Fruit fly (Drosophila melanogaster) whole organism, embryonic: ENCODE data around the gene Cul3.

Experiments used
- Abd-B ChIP-seq: fragments of 200-800 bp; sonication (Bioruptor generic); optimal IDR thresholded peaks from 2 replicates; lab custom pipeline; 2018; ENCODE audit warnings: missing biosample characterization, mild to moderate bottlenecking, missing genetic modification characterization, moderate library complexity
- Atf3 ChIP-seq: fragments of 200-800 bp; sonication (Bioruptor generic); optimal IDR thresholded peaks from 3 replicates; lab custom pipeline; 2016; ENCODE audit warnings: missing biosample characterization, missing genetic modification characterization
- CG11696 ChIP-seq: fragments of 200-800 bp; sonication (Bioruptor generic); IDR thresholded peaks from 2 replicates; pipeline ENCODE4 v1.3.6; 2022; ENCODE audit warnings: missing biosample characterization, missing genetic modification characterization
- CG14667 ChIP-seq: fragments of 200-800 bp; sonication (Bioruptor generic); IDR thresholded peaks from 2 replicates; pipeline ENCODE4 v1.3.6; 2022; ENCODE audit warnings: missing biosample characterization, missing genetic modification characterization
- CG15269 ChIP-seq: fragments of 200-800 bp; sonication (Bioruptor generic); optimal IDR thresholded peaks from 2 replicates; lab custom pipeline; 2018; ENCODE audit warnings: missing biosample characterization, mild to moderate bottlenecking, missing genetic modification characterization, moderate library complexity
- CG15514 ChIP-seq: fragments of 200-800 bp; sonication (Bioruptor generic); optimal IDR thresholded peaks from 3 replicates; lab custom pipeline; 2017; ENCODE audit warnings: missing biosample characterization, missing genetic modification characterization, mild to moderate bottlenecking, moderate library complexity, missing genetic modification reagents
- CG16813 ChIP-seq: fragments of 200-800 bp; sonication (Bioruptor generic); IDR thresholded peaks from 3 replicates; pipeline ENCODE4 v1.3.6; 2022; ENCODE audit warnings: missing biosample characterization, missing genetic modification characterization; ENCODE audit not compliant: partially characterized antibody
- CG17186 ChIP-seq: fragments of 200-800 bp; sonication (Bioruptor generic); optimal IDR thresholded peaks from 3 replicates; lab custom pipeline; 2017; ENCODE audit warnings: missing biosample characterization, missing genetic modification reagents, missing genetic modification characterization
- CG30020 ChIP-seq: fragments of 200-800 bp; optimal IDR thresholded peaks from 2 replicates; lab custom pipeline; 2019; ENCODE audit warnings: missing biosample characterization, mild to moderate bottlenecking, missing genetic modification characterization, moderate library complexity
- CG32532 ChIP-seq: fragments of 200-800 bp; sonication (Bioruptor generic); IDR thresholded peaks from 2 replicates; pipeline ENCODE4 v1.3.6; 2022; ENCODE audit warnings: missing biosample characterization, missing genetic modification characterization
- CG33213 ChIP-seq: fragments of 200-800 bp; sonication (Bioruptor generic); optimal IDR thresholded peaks from 3 replicates; lab custom pipeline; 2016; ENCODE audit warnings: missing biosample characterization, missing genetic modification characterization
- CG42726 ChIP-seq: fragments of 200-800 bp; sonication (Bioruptor generic); IDR thresholded peaks from 2 replicates; pipeline ENCODE4 v1.3.6; 2022; ENCODE audit warnings: missing biosample characterization, missing genetic modification characterization; ENCODE audit not compliant: partially characterized antibody
- CG6272 ChIP-seq: fragments of 200-800 bp; sonication (Bioruptor generic); IDR thresholded peaks from 2 replicates; pipeline ENCODE4 v1.3.6; 2022; ENCODE audit warnings: missing biosample characterization, missing genetic modification characterization
- CG6791 ChIP-seq: fragments of 200-800 bp; sonication (Bioruptor generic); IDR thresholded peaks from 3 replicates; pipeline ENCODE4 v1.3.6; 2022; ENCODE audit warnings: missing biosample characterization, missing genetic modification characterization; ENCODE audit not compliant: partially characterized antibody
- CG7556 ChIP-seq: fragments of 200-800 bp; sonication (Bioruptor generic); optimal IDR thresholded peaks from 2 replicates; lab custom pipeline; 2017; ENCODE audit warnings: missing biosample characterization, mild to moderate bottlenecking, missing genetic modification characterization
- CG7839 ChIP-seq: fragments of 200-800 bp; sonication (Bioruptor generic); optimal IDR thresholded peaks from 3 replicates; lab custom pipeline; 2018; ENCODE audit warnings: missing biosample characterization, mild to moderate bottlenecking, missing genetic modification characterization, moderate library complexity
- CG9215 ChIP-seq: fragments of 200-800 bp; sonication (Bioruptor generic); IDR thresholded peaks from 2 replicates; pipeline ENCODE4 v1.3.6; 2022; ENCODE audit warnings: missing biosample characterization, missing genetic modification characterization
- CG9932 ChIP-seq: fragments of 200-800 bp; sonication (Bioruptor generic); IDR thresholded peaks from 2 replicates; pipeline ENCODE4 v1.3.6; 2022; ENCODE audit warnings: missing biosample characterization, missing genetic modification characterization
- Dip2 ChIP-seq: fragments of 200-800 bp; sonication (Bioruptor generic); IDR thresholded peaks from 2 replicates; pipeline ENCODE4 v1.3.6; 2022; ENCODE audit warnings: missing biosample characterization, missing genetic modification characterization
- E2f2 ChIP-seq: fragments of 200-800 bp; sonication (Bioruptor generic); IDR thresholded peaks from 2 replicates; pipeline ENCODE4 v1.3.6; 2022; ENCODE audit warnings: missing biosample characterization, missing genetic modification characterization
- Ets97D ChIP-seq: fragments of 200-800 bp; sonication (Bioruptor generic); optimal IDR thresholded peaks from 3 replicates; lab custom pipeline; 2016; ENCODE audit warnings: missing biosample characterization, missing genetic modification characterization
- Fer3 ChIP-seq: fragments of 200-800 bp; sonication (Bioruptor generic); optimal IDR thresholded peaks from 2 replicates; lab custom pipeline; 2018; ENCODE audit warnings: missing biosample characterization, mild to moderate bottlenecking, missing genetic modification characterization, moderate library complexity
- Hmx ChIP-seq: fragments of 200-800 bp; sonication (Bioruptor generic); optimal IDR thresholded peaks from 2 replicates; lab custom pipeline; 2016; ENCODE audit warnings: missing biosample characterization, missing genetic modification characterization
- MTF-1 ChIP-seq: fragments of 200-800 bp; sonication (Bioruptor generic); optimal IDR thresholded peaks from 2 replicates; lab custom pipeline; 2018; ENCODE audit warnings: missing biosample characterization, mild to moderate bottlenecking, missing genetic modification characterization, borderline replicate concordance
- Meics ChIP-seq: fragments of 200-800 bp; sonication (Bioruptor generic); optimal IDR thresholded peaks from 2 replicates; lab custom pipeline; 2017; ENCODE audit warnings: missing biosample characterization, mild to moderate bottlenecking, missing genetic modification characterization
- Nf-YC ChIP-seq: fragments of 200-800 bp; optimal IDR thresholded peaks from 3 replicates; lab custom pipeline; 2019; ENCODE audit warnings: missing biosample characterization, mild to moderate bottlenecking, missing genetic modification characterization, moderate library complexity
- Optix ChIP-seq: fragments of 200-800 bp; sonication (Bioruptor generic); IDR thresholded peaks from 3 replicates; pipeline ENCODE4 v1.3.6; 2022; ENCODE audit warnings: missing biosample characterization, missing genetic modification characterization
- Pdp1 ChIP-seq, 2 experiments: fragments of 200-800 bp; sonication (Bioruptor generic); optimal IDR thresholded peaks; 3 replicates each; lab custom pipeline; 2016; ENCODE audit warnings: missing biosample characterization in 2 of 2, missing genetic modification characterization in 2 of 2, mild to moderate bottlenecking in 1 of 2, moderate library complexity in 1 of 2
- Poxn ChIP-seq: fragments of 200-800 bp; sonication (Bioruptor generic); IDR thresholded peaks from 2 replicates; pipeline ENCODE4 v1.3.6; 2022; ENCODE audit warnings: missing biosample characterization, missing genetic modification characterization
- Rx ChIP-seq: fragments of 200-800 bp; sonication (Bioruptor generic); IDR thresholded peaks from 2 replicates; pipeline ENCODE4 v1.3.6; 2022; ENCODE audit warnings: missing biosample characterization, missing genetic modification characterization
- Sin3A ChIP-seq: fragments of >200 bp; optimal IDR thresholded peaks from 2 replicates; lab custom pipeline; 2018
- Sox100B ChIP-seq: fragments of 200-800 bp; sonication (Bioruptor generic); optimal IDR thresholded peaks from 3 replicates; lab custom pipeline; 2018; ENCODE audit warnings: missing biosample characterization, mild to moderate bottlenecking, missing genetic modification characterization
- Ssrp ChIP-seq: fragments of 200-800 bp; sonication (Bioruptor generic); optimal IDR thresholded peaks from 2 replicates; lab custom pipeline; 2018; ENCODE audit warnings: missing biosample characterization, mild to moderate bottlenecking, missing genetic modification characterization, moderate library complexity
- bab2 ChIP-seq: fragments of 200-800 bp; sonication (Bioruptor generic); optimal IDR thresholded peaks from 2 replicates; lab custom pipeline; 2016; ENCODE audit warnings: missing biosample characterization, missing genetic modification characterization
- bowl ChIP-seq: fragments of 200-800 bp; sonication (Bioruptor generic); IDR thresholded peaks from 2 replicates; pipeline ENCODE4 v1.3.6; 2022; ENCODE audit warnings: missing biosample characterization, missing genetic modification characterization
- ci ChIP-seq: fragments of 200-800 bp; sonication (Bioruptor generic); IDR thresholded peaks from 3 replicates; pipeline ENCODE4 v1.3.6; 2022; ENCODE audit warnings: missing biosample characterization, missing genetic modification characterization
- dysf ChIP-seq: fragments of 200-800 bp; sonication (Bioruptor generic); IDR thresholded peaks from 3 replicates; pipeline ENCODE4 v1.3.6; 2022; ENCODE audit warnings: missing biosample characterization, missing genetic modification characterization
- gcm2 ChIP-seq: fragments of 200-800 bp; sonication (Bioruptor generic); optimal IDR thresholded peaks from 2 replicates; lab custom pipeline; 2016; ENCODE audit warnings: missing biosample characterization, missing genetic modification characterization
- mam ChIP-seq: fragments of 200-800 bp; sonication (Bioruptor generic); optimal IDR thresholded peaks from 3 replicates; lab custom pipeline; 2016; ENCODE audit warnings: missing biosample characterization, missing genetic modification characterization
- nmo ChIP-seq: fragments of 200-800 bp; sonication (Bioruptor generic); optimal IDR thresholded peaks from 2 replicates; lab custom pipeline; 2018; ENCODE audit warnings: missing biosample characterization, mild to moderate bottlenecking, missing genetic modification characterization, moderate library complexity
- pan ChIP-seq, 4 experiments: fragments of >200 bp in 3 of 4; fragments of 200-800 bp in 1 of 4; sonication (Bioruptor generic) in 1 of 4; optimal IDR thresholded peaks in 3 of 4; IDR thresholded peaks in 1 of 4; 2 replicates each; pipeline versions ENCODE4 v1.3.6 to Lab custom; 2017 to 2022; ENCODE audit warnings: missing biosample characterization in 2 of 4, missing genetic modification characterization in 2 of 4, mixed read lengths in 1 of 4
- pros ChIP-seq: fragments of 200-800 bp; sonication (Bioruptor generic); optimal IDR thresholded peaks from 3 replicates; lab custom pipeline; 2019; ENCODE audit warnings: missing biosample characterization, mild to moderate bottlenecking, missing genetic modification characterization, moderate library complexity
- tin ChIP-seq: fragments of 200-800 bp; sonication (Bioruptor generic); optimal IDR thresholded peaks from 3 replicates; lab custom pipeline; 2016; ENCODE audit warnings: missing biosample characterization, missing genetic modification characterization
- trem ChIP-seq: fragments of 200-800 bp; optimal IDR thresholded peaks from 3 replicates; lab custom pipeline; 2019; ENCODE audit warnings: missing biosample characterization, mild to moderate bottlenecking, missing genetic modification characterization, moderate library complexity
- unc-4 ChIP-seq: fragments of 200-800 bp; sonication (Bioruptor generic); IDR thresholded peaks from 2 replicates; pipeline ENCODE4 v1.3.6; 2022; ENCODE audit warnings: missing biosample characterization, missing genetic modification characterization; ENCODE audit not compliant: partially characterized antibody

Gene Cul3

DNA sequence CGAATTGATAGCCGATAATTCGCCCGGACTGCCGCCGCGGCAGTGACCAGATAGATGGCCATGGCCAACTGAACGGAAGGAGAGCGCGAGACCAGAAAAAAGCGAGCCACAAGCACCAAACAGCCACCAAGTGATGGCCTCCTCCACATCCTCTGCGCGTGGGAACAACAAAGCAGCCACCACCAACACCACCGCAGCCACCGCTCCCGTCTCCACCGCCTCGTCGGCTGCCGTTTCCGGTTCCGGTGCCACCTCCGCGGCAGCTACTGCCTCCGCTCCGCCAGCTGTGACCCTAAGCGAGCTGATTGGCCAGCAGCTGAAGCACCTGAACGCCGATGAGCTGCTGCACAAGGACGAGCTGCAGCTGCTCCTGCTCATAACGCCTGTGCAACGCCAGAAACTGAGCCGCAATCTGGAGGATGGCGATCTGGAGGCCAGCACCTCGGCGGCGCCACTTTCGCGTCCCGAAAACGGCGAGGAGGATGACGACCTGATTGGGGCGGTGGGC is 22.8 kb downstream of the Cul3 start (continued):
- peak; percentile 29 for TF ChIP-seq MTF-1 (GFP tag; lab: Kevin White, UChicago)
- 0 out of 2 replicates have a peak, but pooled peaks have one; percentile 1 for TF ChIP-seq CG6272
- TF ChIP-seq, all 482 proteins: peak for 19

DNA sequence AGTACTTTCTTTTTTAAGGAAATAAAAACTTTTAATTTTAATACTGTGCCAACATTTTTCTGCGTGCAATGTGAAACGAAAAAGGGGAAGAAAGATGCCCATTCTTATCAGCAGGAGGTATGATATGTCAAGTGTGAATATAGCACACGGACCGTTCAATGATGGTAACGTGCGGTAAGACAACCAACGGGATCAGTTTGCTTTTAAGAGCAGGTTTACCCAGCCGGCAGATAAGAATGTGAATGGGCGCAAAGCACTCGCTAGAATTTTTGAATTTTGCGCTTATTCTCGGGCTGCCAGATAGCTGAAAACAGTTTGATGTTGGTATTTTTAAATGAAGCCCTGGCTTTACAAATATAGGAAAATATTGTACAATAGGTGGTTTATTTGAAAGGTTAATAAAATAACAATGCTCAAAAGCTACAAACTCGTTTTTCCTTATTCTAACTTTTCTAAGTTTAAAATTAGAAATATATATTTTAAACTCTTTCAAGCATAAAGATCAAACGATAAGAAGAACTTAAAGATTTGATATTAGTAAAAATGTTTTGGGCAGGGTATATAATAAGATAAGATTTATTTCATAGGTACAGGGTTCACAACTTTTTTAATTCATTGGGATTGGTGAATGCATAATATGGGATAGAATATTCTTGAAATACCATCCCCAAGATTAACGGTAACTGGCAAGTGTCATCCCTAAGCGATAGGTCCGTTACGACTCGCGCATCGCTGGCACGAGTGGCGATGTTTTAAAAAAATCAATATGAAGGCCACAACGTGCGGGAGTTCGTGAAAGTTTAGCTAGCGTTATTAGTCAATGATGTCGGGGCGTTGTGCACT is 23.4 kb downstream of the Cul3 start, which contains the start of gene dao:
TSS of gene dao (plus strand) at position 717 of the 843 bp plus-strand sequence.
- peak; percentile 36; the same call in 1 of the 3 replicates for TF ChIP-seq dysf (GFP tag; lab: Robert Waterston, UW)
- no peak for TF ChIP-seq CG17186 (GFP tag; lab: Kevin White, UChicago)
- peak; percentile 17 for TF ChIP-seq Hmx (GFP tag; lab: Kevin White, UChicago)
- peak; percentile 59 for TF ChIP-seq Ets97D (GFP tag; lab: Kevin White, UChicago)
- TF ChIP-seq E2f2 (GFP tag; lab: Robert Waterston, UW) = peak; percentile 90
- 0 out of 2 replicates have a peak, but pooled peaks have one; percentile 29 for TF ChIP-seq Rx (GFP tag; lab: Robert Waterston, UW)
- TF ChIP-seq CG14667 (GFP tag; lab: Robert Waterston, UW) = peak; percentile 9; the same call in 1 of the 2 replicates
- no peak for TF ChIP-seq ci (GFP tag; lab: Robert Waterston, UW)
- no peak for TF ChIP-seq gcm2
- TF ChIP-seq tin (GFP tag; lab: Kevin White, UChicago) = peak; percentile 68
- peak; percentile 34 for TF ChIP-seq Meics (GFP tag; lab: Kevin White, UChicago)
- TF ChIP-seq CG16813 (GFP tag; lab: Robert Waterston, UW) = peak; percentile 77
- peak; percentile 43 for TF ChIP-seq CG15269 (tag; lab: Kevin White, UChicago)
- TF ChIP-seq CG30020 (tag; lab: Kevin White, UChicago) = peak; percentile 24
- peak; percentile 38 for TF ChIP-seq CG9215 (GFP tag; lab: Robert Waterston, UW)
- peak; percentile 44 for TF ChIP-seq bab2
- peak; percentile 45 for TF ChIP-seq Abd-B (GFP tag; lab: Kevin White, UChicago)
- TF ChIP-seq pros (GFP tag; lab: Kevin White, UChicago) = no peak
- TF ChIP-seq CG11696 (GFP tag; lab: Robert Waterston, UW) = 0 out of 2 replicates have a peak, but pooled peaks have one; percentile 29
- peak; percentile 10 for TF ChIP-seq Fer3 (tag; lab: Kevin White, UChicago)
- TF ChIP-seq Optix (GFP tag; lab: Robert Waterston, UW) = no peak
- TF ChIP-seq Pdp1 (GFP tag; optimal IDR thresholded peaks at IDR 0.05; lab: Kevin White, UChicago) = peak; percentile 44 to 45
- peak; percentile 35 for TF ChIP-seq Nf-YC (tag; lab: Kevin White, UChicago)
- peak; percentile 3 for TF ChIP-seq Sox100B
- peak; percentile 69 for TF ChIP-seq CG9932 (GFP tag; lab: Robert Waterston, UW)
- TF ChIP-seq trem (tag; lab: Kevin White, UChicago) = peak; percentile 2
- no peak for TF ChIP-seq bowl
- TF ChIP-seq pan (optimal IDR thresholded peaks at IDR 0.05; lab: Kevin White, UChicago) = no peak
- TF ChIP-seq pan (GFP tag; optimal IDR thresholded peaks at IDR 0.05 in 1 of 2, IDR thresholded peaks at IDR 0.05 in 1 of 2) = peak in 1 of 2 experiments; percentile 71
- peak; percentile 77 for TF ChIP-seq CG6791 (GFP tag; lab: Robert Waterston, UW)
- peak; percentile 46 for TF ChIP-seq CG7839
- peak; percentile 5 for TF ChIP-seq CG33213 (GFP tag; lab: Kevin White, UChicago)
- TF ChIP-seq CG7556 (GFP tag; lab: Kevin White, UChicago) = peak; percentile 31
- TF ChIP-seq mam (GFP tag; lab: Kevin White, UChicago) = peak; percentile 56
- peak; percentile 8 for TF ChIP-seq CG15514 (GFP tag; lab: Kevin White, UChicago)
- TF ChIP-seq nmo (GFP tag; lab: Kevin White, UChicago) = peak; percentile 72
- TF ChIP-seq CG32532 (GFP tag; lab: Robert Waterston, UW) = peak; percentile 57
- TF ChIP-seq Sin3A (lab: Kevin White, UChicago) = peak; percentile 6
- TF ChIP-seq unc-4 (GFP tag; lab: Robert Waterston, UW) = peak; percentile 74
- peak; percentile 47 for TF ChIP-seq Ssrp (tag; lab: Kevin White, UChicago)
- TF ChIP-seq Dip2 (GFP tag; lab: Robert Waterston, UW) = no peak
- peak; percentile 48; the same call in 1 of the 2 replicates for TF ChIP-seq CG42726 (GFP tag; lab: Robert Waterston, UW)
- no peak for TF ChIP-seq Poxn (GFP tag; lab: Robert Waterston, UW)
- TF ChIP-seq Atf3 (GFP tag; lab: Kevin White, UChicago) = peak; percentile 18
